Fruit fly (Drosophila melanogaster) whole organism, embryonic: ENCODE results near the gene CG14636.

Experiments
- CG1024 ChIP-seq: fragments of 200-800 bp; sonication (Bioruptor generic); IDR thresholded peaks from 2 replicates; pipeline ENCODE4 v1.3.6; 2022; ENCODE audit warnings: missing biosample characterization, missing genetic modification characterization
- CG10274 ChIP-seq: fragments of 200-800 bp; sonication (Bioruptor generic); optimal IDR thresholded peaks from 3 replicates; lab custom pipeline; 2017; ENCODE audit warnings: missing biosample characterization, mild to moderate bottlenecking, missing genetic modification characterization
- CG10431 ChIP-seq: fragments of 200-800 bp; sonication (Bioruptor generic); optimal IDR thresholded peaks from 3 replicates; lab custom pipeline; 2018; ENCODE audit warnings: missing biosample characterization, mild to moderate bottlenecking, missing genetic modification characterization
- CG10565 ChIP-seq: fragments of 200-800 bp; sonication (Bioruptor generic); optimal IDR thresholded peaks from 3 replicates; lab custom pipeline; 2016; ENCODE audit warnings: missing biosample characterization, mild to moderate bottlenecking, missing genetic modification characterization
- CG13624 ChIP-seq: fragments of 200-800 bp; sonication (Bioruptor generic); optimal IDR thresholded peaks from 2 replicates; lab custom pipeline; 2016; ENCODE audit warnings: missing biosample characterization, missing genetic modification characterization
- CG14050 ChIP-seq: fragments of 200-800 bp; sonication (Bioruptor generic); IDR thresholded peaks from 3 replicates; pipeline ENCODE4 v1.3.6; 2022; ENCODE audit warnings: missing biosample characterization, missing genetic modification characterization
- CG14667 ChIP-seq: fragments of 200-800 bp; sonication (Bioruptor generic); IDR thresholded peaks from 2 replicates; pipeline ENCODE4 v1.3.6; 2022; ENCODE audit warnings: missing biosample characterization, missing genetic modification characterization
- CG1529 ChIP-seq: fragments of 200-800 bp; sonication (Bioruptor generic); optimal IDR thresholded peaks from 3 replicates; lab custom pipeline; 2018; ENCODE audit warnings: missing biosample characterization, missing genetic modification characterization
- CG18011 ChIP-seq: fragments of 200-800 bp; sonication (Bioruptor generic); optimal IDR thresholded peaks from 2 replicates; lab custom pipeline; 2017; ENCODE audit warnings: missing biosample characterization, missing genetic modification characterization, mild to moderate bottlenecking, moderate library complexity, missing genotype
- CG2678 ChIP-seq: fragments of 200-800 bp; sonication (Bioruptor generic); optimal IDR thresholded peaks from 3 replicates; lab custom pipeline; 2019; ENCODE audit warnings: missing biosample characterization, mild to moderate bottlenecking, missing genetic modification characterization, moderate library complexity
- CG2889 ChIP-seq: fragments of 200-800 bp; sonication (Bioruptor generic); IDR thresholded peaks from 3 replicates; pipeline ENCODE4 v1.3.6; 2022; ENCODE audit warnings: missing biosample characterization, missing genetic modification characterization
- CG6654 ChIP-seq: fragments of 200-800 bp; sonication (Bioruptor generic); optimal IDR thresholded peaks from 2 replicates; lab custom pipeline; 2017; ENCODE audit warnings: missing biosample characterization, mild to moderate bottlenecking, missing genetic modification characterization
- CG7556 ChIP-seq: fragments of 200-800 bp; sonication (Bioruptor generic); optimal IDR thresholded peaks from 2 replicates; lab custom pipeline; 2017; ENCODE audit warnings: missing biosample characterization, mild to moderate bottlenecking, missing genetic modification characterization
- CG8388 ChIP-seq: fragments of 200-800 bp; sonication (Bioruptor generic); optimal IDR thresholded peaks from 2 replicates; lab custom pipeline; 2019; ENCODE audit warnings: missing biosample characterization, mild to moderate bottlenecking, missing genetic modification characterization, moderate library complexity
- CG9727 ChIP-seq: fragments of 200-800 bp; sonication (Bioruptor generic); optimal IDR thresholded peaks from 3 replicates; lab custom pipeline; 2017; ENCODE audit warnings: missing biosample characterization, mild to moderate bottlenecking, missing genetic modification characterization
- Chrac-16 ChIP-seq: fragments of 200-800 bp; sonication (Bioruptor generic); optimal IDR thresholded peaks from 3 replicates; lab custom pipeline; 2016; ENCODE audit warnings: missing biosample characterization, missing genetic modification characterization
- CkIIα-i1 ChIP-seq: fragments of 200-800 bp; sonication (Bioruptor generic); IDR thresholded peaks from 2 replicates; pipeline ENCODE4 v1.3.6; 2022; ENCODE audit warnings: missing biosample characterization, missing genetic modification characterization
- Dfd ChIP-seq, 2 experiments: fragments of >200 bp; optimal IDR thresholded peaks; 2 replicates each; lab custom pipeline; 2017; ENCODE audit warnings: missing biosample characterization in 2 of 2, missing genetic modification characterization in 2 of 2
- Drgx ChIP-seq: fragments of 200-800 bp; sonication (Bioruptor generic); IDR thresholded peaks from 2 replicates; pipeline ENCODE4 v1.3.6; 2022; ENCODE audit warnings: missing biosample characterization, missing genetic modification characterization
- GATAe ChIP-seq: fragments of 200-800 bp; sonication (Bioruptor generic); conservative IDR thresholded peaks from 2 replicates; pipeline ENCODE4 v1.3.6; 2022; ENCODE audit warnings: missing biosample characterization, missing genetic modification characterization
- Hmr ChIP-seq: fragments of 200-800 bp; sonication (Bioruptor generic); optimal IDR thresholded peaks from 3 replicates; lab custom pipeline; 2017; ENCODE audit warnings: mild to moderate bottlenecking, missing biosample characterization, missing genetic modification reagents, missing genetic modification characterization
- Poxn ChIP-seq: fragments of 200-800 bp; sonication (Bioruptor generic); IDR thresholded peaks from 2 replicates; pipeline ENCODE4 v1.3.6; 2022; ENCODE audit warnings: missing biosample characterization, missing genetic modification characterization
- Ssrp ChIP-seq: fragments of 200-800 bp; sonication (Bioruptor generic); optimal IDR thresholded peaks from 2 replicates; lab custom pipeline; 2018; ENCODE audit warnings: missing biosample characterization, mild to moderate bottlenecking, missing genetic modification characterization, moderate library complexity
- Tbp ChIP-seq: fragments of >200 bp; optimal IDR thresholded peaks from 2 replicates; lab custom pipeline; 2018; ENCODE audit warnings: missing biosample characterization, missing genetic modification characterization
- al ChIP-seq: fragments of 200-800 bp; sonication (Bioruptor generic); IDR thresholded peaks from 2 replicates; pipeline ENCODE4 v1.3.6; 2022; ENCODE audit warnings: missing biosample characterization, missing genetic modification characterization
- ato ChIP-seq: fragments of 200-800 bp; sonication (Bioruptor generic); IDR thresholded peaks from 2 replicates; pipeline ENCODE4 v1.3.6; 2022; ENCODE audit warnings: missing biosample characterization, missing genetic modification characterization; ENCODE audit not compliant: partially characterized antibody
- cad ChIP-seq: fragments of >200 bp; optimal IDR thresholded peaks from 2 replicates; lab custom pipeline; 2017; ENCODE audit warnings: missing biosample characterization, missing genetic modification characterization
- chif ChIP-seq, 2 experiments: fragments of 200-800 bp; sonication (Bioruptor generic); optimal IDR thresholded peaks; 3 replicates each; lab custom pipeline; 2016; ENCODE audit warnings: missing biosample characterization in 2 of 2, missing genetic modification characterization in 2 of 2
- crol ChIP-seq: fragments of 200-800 bp; sonication (Bioruptor generic); IDR thresholded peaks from 2 replicates; pipeline ENCODE4 v1.3.6; 2022; ENCODE audit warnings: missing biosample characterization, missing genetic modification characterization
- crp ChIP-seq, 2 experiments: fragments of 200-800 bp; sonication (Bioruptor generic); optimal IDR thresholded peaks; 2 replicates in 1 of 2; 3 replicates in 1 of 2; lab custom pipeline; 2017; ENCODE audit warnings: missing biosample characterization in 2 of 2, missing genetic modification characterization in 2 of 2, mild to moderate bottlenecking in 1 of 2, moderate library complexity in 1 of 2
- danr ChIP-seq: fragments of 200-800 bp; sonication (Bioruptor generic); IDR thresholded peaks from 2 replicates; pipeline ENCODE4 v1.3.6; 2022; ENCODE audit warnings: missing biosample characterization, missing genetic modification characterization
- dimm ChIP-seq: fragments of 200-800 bp; sonication (Bioruptor generic); IDR thresholded peaks from 2 replicates; pipeline ENCODE4 v1.3.6; 2022; ENCODE audit warnings: missing biosample characterization, missing genetic modification characterization
- dmrt11E ChIP-seq: fragments of 200-800 bp; sonication (Bioruptor generic); optimal IDR thresholded peaks from 3 replicates; lab custom pipeline; 2018; ENCODE audit warnings: missing biosample characterization, mild to moderate bottlenecking, missing genetic modification characterization, moderate library complexity
- dmrt99B ChIP-seq: fragments of 200-800 bp; sonication (Bioruptor generic); optimal IDR thresholded peaks from 2 replicates; lab custom pipeline; 2018; ENCODE audit warnings: missing biosample characterization, mild to moderate bottlenecking, missing genetic modification characterization, moderate library complexity
- dpn ChIP-seq, 2 experiments: fragments of 200-800 bp; sonication (Bioruptor generic); optimal IDR thresholded peaks; 3 replicates each; lab custom pipeline; 2016; ENCODE audit warnings: missing biosample characterization in 2 of 2, missing genetic modification characterization in 2 of 2
- ems ChIP-seq: fragments of 200-800 bp; sonication (Bioruptor generic); optimal IDR thresholded peaks from 3 replicates; lab custom pipeline; 2016; ENCODE audit warnings: missing biosample characterization, missing genetic modification characterization
- fd64A ChIP-seq: fragments of 200-800 bp; sonication (Bioruptor generic); optimal IDR thresholded peaks from 3 replicates; lab custom pipeline; 2018; ENCODE audit warnings: missing biosample characterization, mild to moderate bottlenecking, missing genetic modification characterization
- gro ChIP-seq: fragments of 200-800 bp; sonication (Bioruptor generic); optimal IDR thresholded peaks from 2 replicates; lab custom pipeline; 2016; ENCODE audit warnings: missing biosample characterization, missing genetic modification characterization
- gsb-n ChIP-seq: fragments of 200-800 bp; sonication (Bioruptor generic); optimal IDR thresholded peaks from 3 replicates; lab custom pipeline; 2018; ENCODE audit warnings: missing biosample characterization, mild to moderate bottlenecking, missing genetic modification characterization
- ham ChIP-seq: fragments of 200-800 bp; sonication (Bioruptor generic); IDR thresholded peaks from 2 replicates; pipeline ENCODE4 v1.3.6; 2022; ENCODE audit warnings: missing biosample characterization, missing genetic modification characterization
- kah ChIP-seq: fragments of 200-800 bp; sonication (Bioruptor generic); optimal IDR thresholded peaks from 2 replicates; lab custom pipeline; 2018; ENCODE audit warnings: missing biosample characterization, mild to moderate bottlenecking, missing genetic modification characterization
- ken ChIP-seq: fragments of 200-800 bp; sonication (Bioruptor generic); IDR thresholded peaks from 3 replicates; pipeline ENCODE4 v1.3.6; 2022; ENCODE audit warnings: missing biosample characterization, missing genetic modification characterization
- lov ChIP-seq, 2 experiments: fragments of 200-800 bp in 1 of 2; fragments of >200 bp in 1 of 2; sonication (Bioruptor generic) in 1 of 2; IDR thresholded peaks in 1 of 2; optimal IDR thresholded peaks in 1 of 2; 2 replicates in 1 of 2; 3 replicates in 1 of 2; pipeline versions ENCODE4 v1.3.6 to Lab custom; 2017 to 2022; ENCODE audit warnings: missing biosample characterization in 1 of 2, missing genetic modification characterization in 1 of 2
- org-1 ChIP-seq: fragments of 200-800 bp; sonication (Bioruptor generic); optimal IDR thresholded peaks from 2 replicates; lab custom pipeline; 2017; ENCODE audit warnings: missing biosample characterization, missing genetic modification characterization
- sim ChIP-seq: fragments of 200-800 bp; sonication (Bioruptor generic); IDR thresholded peaks from 2 replicates; pipeline ENCODE4 v1.3.6; 2022; ENCODE audit warnings: missing biosample characterization, missing genetic modification characterization
- tin ChIP-seq: fragments of 200-800 bp; sonication (Bioruptor generic); optimal IDR thresholded peaks from 3 replicates; lab custom pipeline; 2016; ENCODE audit warnings: missing biosample characterization, missing genetic modification characterization
- trh ChIP-seq: fragments of 200-800 bp; sonication (Bioruptor generic); optimal IDR thresholded peaks from 2 replicates; lab custom pipeline; 2016; ENCODE audit warnings: missing biosample characterization, missing genetic modification characterization
- tx ChIP-seq: fragments of 200-800 bp; sonication (Bioruptor generic); optimal IDR thresholded peaks from 2 replicates; lab custom pipeline; 2016; ENCODE audit warnings: missing biosample characterization, missing genetic modification characterization
- unc-4 ChIP-seq: fragments of 200-800 bp; sonication (Bioruptor generic); IDR thresholded peaks from 2 replicates; pipeline ENCODE4 v1.3.6; 2022; ENCODE audit warnings: missing biosample characterization, missing genetic modification characterization; ENCODE audit not compliant: partially characterized antibody
- zf30C ChIP-seq: fragments of 200-800 bp; sonication (Bioruptor generic); optimal IDR thresholded peaks from 3 replicates; lab custom pipeline; 2018; ENCODE audit warnings: missing biosample characterization, mild to moderate bottlenecking, missing genetic modification characterization

Gene CG14636

dm6 chr3R:4229137-4229764 is 14.1 kb upstream of the CG14636 start, which contains the start of gene DhpD (continued):
- TF ChIP-seq chif (GFP tag; optimal IDR thresholded peaks at IDR 0.05; lab: Kevin White, UChicago) (peak; percentile 4 to 38), CG13624 (GFP tag; lab: Kevin White, UChicago) (peak; percentile 51), Hmr (GFP tag; lab: Kevin White, UChicago) (peak; percentile 73), fd64A (GFP tag; lab: Kevin White, UChicago) (no peak), Ssrp (peak; percentile 45), CkIIα-i1 (GFP tag; lab: Robert Waterston, UW) (no peak), gsb-n (tag; lab: Kevin White, UChicago) (no peak), CG8388 (GFP tag; lab: Kevin White, UChicago) (peak; percentile 43), sim (no peak), al (GFP tag; lab: Robert Waterston, UW) (peak; percentile 46; the same call in 1 of the 2 replicates), Drgx (GFP tag; lab: Robert Waterston, UW) (peak; percentile 71), CG1529 (no peak), ems (GFP tag; lab: Kevin White, UChicago) (peak; percentile 29), tx (GFP tag; lab: Kevin White, UChicago) (no peak), GATAe (GFP tag; lab: Robert Waterston, UW) (no peak; the same call in 1 of the 2 replicates), Tbp (GFP tag; lab: Kevin White, UChicago) (no peak), org-1 (GFP tag; lab: Kevin White, UChicago) (peak; percentile 6), CG18011 (GFP tag; lab: Kevin White, UChicago) (peak; percentile 43), CG14050 (GFP tag; lab: Robert Waterston, UW) (no peak), CG14667 (GFP tag; lab: Robert Waterston, UW) (peak; percentile 54), danr (0 out of 2 replicates have a peak, but pooled peaks have one; percentile 32), CG7556 (peak; percentile 43), cad (GFP tag; lab: Kevin White, UChicago) (no peak), dimm (0 out of 2 replicates have a peak, but pooled peaks have one; percentile 16), crol (GFP tag; lab: Robert Waterston, UW) (no peak), CG9727 (GFP tag; lab: Kevin White, UChicago) (peak; percentile 49), ken (peak; percentile 81), ato (GFP tag; lab: Robert Waterston, UW) (peak; percentile 93), dpn (GFP tag; optimal IDR thresholded peaks at IDR 0.05; lab: Kevin White, UChicago) (peak; percentile 55 to 64), CG2678 (tag; lab: Kevin White, UChicago) (peak; percentile 87), unc-4 (no peak), dmrt99B (no peak), Poxn (no peak), crp (GFP tag; optimal IDR thresholded peaks at IDR 0.05; lab: Kevin White, UChicago) (peak in 1 of 2 experiments; percentile 78), ham (GFP tag; lab: Robert Waterston, UW) (no peak), CG1024 (GFP tag; lab: Robert Waterston, UW) (peak; percentile 76), CG10274 (GFP tag; lab: Kevin White, UChicago) (no peak), CG10565 (GFP tag; lab: Kevin White, UChicago) (no peak), lov (optimal IDR thresholded peaks at IDR 0.05; lab: Kevin White, UChicago) (no peak), lov (GFP tag; IDR thresholded peaks at IDR 0.05; lab: Robert Waterston, UW) (peak; percentile 78; the same call in 2 of the 3 replicates), trh (GFP tag; lab: Kevin White, UChicago) (no peak), Dfd (GFP tag; optimal IDR thresholded peaks at IDR 0.05; lab: Kevin White, UChicago) (no peak), tin (GFP tag; lab: Kevin White, UChicago) (peak; percentile 70), dmrt11E (tag; lab: Kevin White, UChicago) (no peak), Chrac-16 (GFP tag; lab: Kevin White, UChicago) (peak; percentile 60), kah (GFP tag; lab: Kevin White, UChicago) (peak; percentile 31), CG10431 (GFP tag; lab: Kevin White, UChicago) (no peak), zf30C (GFP tag; lab: Kevin White, UChicago) (no peak), CG6654 (GFP tag; lab: Kevin White, UChicago) (peak; percentile 39), CG2889 (GFP tag; lab: Robert Waterston, UW) (peak; percentile 24; the same call in 1 of the 3 replicates), gro (GFP tag; lab: Kevin White, UChicago) (peak; percentile 29)
